Worm (Caenorhabditis elegans): ENCODE data around the gene ntl-3.
A peak's percentile ranks its signal among the peaks of the same experiment; 100 is the strongest.

Gene ntl-3

ce11 chrIII:11866127-11866526 lies 19.9 kb upstream of the ntl-3 start:
- TF ChIP-seq nfya-1 (tag; optimal IDR thresholded peaks at IDR 0.05) (peak; percentile 46), pqm-1 (tag; optimal IDR thresholded peaks at IDR 0.05) (no peak)

ce11 chrIII:11862149-11862548 lies 15.9 kb upstream of the ntl-3 start, which contains the start of gene Y56A3A.2:
Y56A3A.2 (minus strand) TSS chrIII:11862249.
- TF ChIP-seq nhr-11 (tag; optimal IDR thresholded peaks at IDR 0.05), result no peak
- TF ChIP-seq fax-1 (tag; optimal IDR thresholded peaks at IDR 0.05), result no peak
- no peak for TF ChIP-seq lim-6 (tag; optimal IDR thresholded peaks at IDR 0.05)
- no peak for TF ChIP-seq ama-1 (optimal IDR thresholded peaks at IDR 0.05)
- no peak for TF ChIP-seq ceh-6 (GFP tag; optimal IDR thresholded peaks at IDR 0.05)
- no peak for TF ChIP-seq ceh-30 (tag; optimal IDR thresholded peaks at IDR 0.05)

- TF ChIP-seq sox-4 (tag; optimal IDR thresholded peaks at IDR 0.05) (no peak), rnt-1 (tag; optimal IDR thresholded peaks at IDR 0.05) (no peak), pros-1 (tag; optimal IDR thresholded peaks at IDR 0.05) (no peak), nfya-1 (tag; optimal IDR thresholded peaks at IDR 0.05) (peak; percentile 91), ceh-6 (GFP tag; optimal IDR thresholded peaks at IDR 0.05) (no peak), nhr-232 (tag; optimal IDR thresholded peaks at IDR 0.05) (no peak)
Observed at ce11 chrIII:11861123-11861522, 14.9 kb upstream of the ntl-3 start.

ce11 chrIII:11856852-11857251 lies 10.6 kb upstream of the ntl-3 start:
- TF ChIP-seq ceh-34 (tag; optimal IDR thresholded peaks at IDR 0.05) (no peak), dve-1 (tag; optimal IDR thresholded peaks at IDR 0.05) (no peak), ceh-31 (tag; optimal IDR thresholded peaks at IDR 0.05) (no peak), sox-4 (tag; optimal IDR thresholded peaks at IDR 0.05) (no peak), madf-2 (tag; optimal IDR thresholded peaks at IDR 0.05) (no peak), eyg-1 (tag; optimal IDR thresholded peaks at IDR 0.05) (no peak), elt-4 (tag; optimal IDR thresholded peaks at IDR 0.05) (no peak), ztf-16 (tag; optimal IDR thresholded peaks at IDR 0.05) (no peak), mec-3 (tag; optimal IDR thresholded peaks at IDR 0.05; ENCODE audit: borderline replicate concordance) (no peak), hlh-13 (GFP tag; optimal IDR thresholded peaks at IDR 0.05) (no peak), T23F11.4 (GFP tag; optimal IDR thresholded peaks at IDR 0.05) (no peak), zip-5 (tag; optimal IDR thresholded peaks at IDR 0.05) (no peak), ceh-6 (GFP tag; optimal IDR thresholded peaks at IDR 0.05) (no peak), syd-9 (tag; optimal IDR thresholded peaks at IDR 0.05) (no peak), npax-4 (tag; optimal IDR thresholded peaks at IDR 0.05) (no peak), sox-2 (GFP tag; IDR thresholded peaks at IDR 0.05) (no peak), fkh-6 (tag; optimal IDR thresholded peaks at IDR 0.05) (no peak)

- TF ChIP-seq C08G9.2 (tag; optimal IDR thresholded peaks at IDR 0.05) (no peak), nhr-232 (tag; optimal IDR thresholded peaks at IDR 0.05) (no peak), ceh-19 (GFP tag; optimal IDR thresholded peaks at IDR 0.05) (no peak), tbx-2 (tag; optimal IDR thresholded peaks at IDR 0.05) (no peak), nfya-1 (tag; optimal IDR thresholded peaks at IDR 0.05) (no peak), pha-4 (tag; optimal IDR thresholded peaks at IDR 0.05) (no peak)
Observed at ce11 chrIII:11853533-11853932, 7.3 kb upstream of the ntl-3 start.

ce11 chrIII:11849590-11849989 lies 3.3 kb upstream of the ntl-3 start:
- TF ChIP-seq hlh-8 (tag; optimal IDR thresholded peaks at IDR 0.05), result no peak
- TF ChIP-seq tbx-7 (tag; optimal IDR thresholded peaks at IDR 0.05), result no peak
- no peak for TF ChIP-seq ceh-19 (GFP tag; optimal IDR thresholded peaks at IDR 0.05)
- no peak for TF ChIP-seq hlh-30 (tag; optimal IDR thresholded peaks at IDR 0.05; ENCODE audit: insufficient read depth)
- no peak for TF ChIP-seq fax-1 (tag; optimal IDR thresholded peaks at IDR 0.05)
- TF ChIP-seq hlh-13 (GFP tag; optimal IDR thresholded peaks at IDR 0.05), result no peak
- TF ChIP-seq madf-2 (tag; optimal IDR thresholded peaks at IDR 0.05), result no peak
